Worm (Caenorhabditis elegans) whole organism, early embryonic: ENCODE data around the gene nhr-149.

Experiments
- B0310.2 ChIP-seq: sonication (generic microtip); optimal IDR thresholded peaks from 2 replicates; lab custom pipeline; 2016; ENCODE audit warnings: mild to moderate bottlenecking, missing genetic modification characterization, missing compliant biosample characterization
- F13C5.2 ChIP-seq: sonication (generic microtip); optimal IDR thresholded peaks from 2 replicates; lab custom pipeline; 2017; ENCODE audit warnings: mild to moderate bottlenecking, missing genetic modification characterization, inconsistent platforms, missing compliant biosample characterization
- ama-1 ChIP-seq: fragments of 150-350 bp; optimal IDR thresholded peaks from 2 replicates; lab custom pipeline; 2014
- flt-1 ChIP-seq: fragments of 200-800 bp; sonication (Bioruptor generic); IDR thresholded peaks from 2 replicates; pipeline ENCODE4 v1.3.6; 2022; ENCODE audit warnings: missing genetic modification characterization, missing compliant biosample characterization
- hnd-1 ChIP-seq: sonication (generic microtip); optimal IDR thresholded peaks from 2 replicates; lab custom pipeline; 2016; ENCODE audit warnings: missing genetic modification characterization, missing compliant biosample characterization
- pes-1 ChIP-seq: fragments of 200-800 bp; sonication (Bioruptor generic); IDR thresholded peaks from 2 replicates; pipeline ENCODE4 v1.3.6; 2022; ENCODE audit warnings: missing genetic modification reagents, missing genetic modification characterization, missing compliant biosample characterization
- tbx-11 ChIP-seq: fragments of 200-800 bp; sonication (Bioruptor generic); IDR thresholded peaks from 2 replicates; pipeline ENCODE4 v1.3.6; 2022; ENCODE audit warnings: missing genetic modification characterization, missing compliant biosample characterization
- tbx-37 ChIP-seq: fragments of 200-800 bp; sonication (Bioruptor generic); conservative IDR thresholded peaks from 2 replicates; pipeline ENCODE4 v1.3.6; 2022; ENCODE audit warnings: missing genetic modification reagents, missing genetic modification characterization, missing compliant biosample characterization

- TF ChIP-seq B0310.2 (tag; lab: Kevin White, UChicago) (no peak), F13C5.2 (tag; lab: Kevin White, UChicago) (no peak), tbx-11 (GFP tag; lab: Robert Waterston, UW) (no peak), ama-1 (lab: Kevin White, UChicago) (no peak), hnd-1 (tag; lab: Kevin White, UChicago) (no peak), flt-1 (no peak), pes-1 (GFP tag; lab: Robert Waterston, UW) (no peak), tbx-37 (GFP tag; lab: Robert Waterston, UW) (no peak)
Measured at ce11 chrV:7330868-7331267, 18.6 kb downstream of the nhr-149 start, which contains the start of gene F10G2.2.
